Worm (Caenorhabditis elegans) whole organism, L2 larva: ENCODE results near the gene C16C8.12.

Experiments used
- C34F6.9 ChIP-seq: fragments of 150-350 bp; optimal IDR thresholded peaks from 2 replicates; lab custom pipeline; 2014; ENCODE audit warnings: missing biosample characterization, missing genetic modification characterization
- F13H6.1 ChIP-seq: sonication (generic microtip); optimal IDR thresholded peaks from 2 replicates; lab custom pipeline; 2016; ENCODE audit warnings: missing genetic modification characterization, missing compliant biosample characterization
- R02D3.7 ChIP-seq: fragments of 150-350 bp; optimal IDR thresholded peaks from 2 replicates; lab custom pipeline; 2014; ENCODE audit warnings: missing biosample characterization, missing genetic modification characterization
- ZK546.5 ChIP-seq: sonication (generic microtip); optimal IDR thresholded peaks from 2 replicates; lab custom pipeline; 2017; ENCODE audit warnings: missing biosample characterization, missing genetic modification characterization
- alr-1 ChIP-seq: fragments of 150-350 bp; optimal IDR thresholded peaks from 2 replicates; lab custom pipeline; 2014; ENCODE audit warnings: missing biosample characterization, missing genetic modification characterization
- aly-2 ChIP-seq: fragments of 150-350 bp; optimal IDR thresholded peaks from 2 replicates; lab custom pipeline; 2014; ENCODE audit warnings: missing biosample characterization, missing genetic modification characterization
- ama-1 ChIP-seq: fragments of 150-350 bp; optimal IDR thresholded peaks from 2 replicates; lab custom pipeline; 2018; ENCODE audit warnings: inconsistent platforms
- blmp-1 ChIP-seq: sonication (generic microtip); optimal IDR thresholded peaks from 2 replicates; lab custom pipeline; 2017; ENCODE audit warnings: missing genetic modification characterization, mild to moderate bottlenecking, missing compliant biosample characterization, antibody characterized with exemption, moderate library complexity; ENCODE audit not compliant: insufficient read depth
- ceh-16 ChIP-seq: fragments of 150-350 bp; optimal IDR thresholded peaks from 2 replicates; lab custom pipeline; 2014; ENCODE audit warnings: missing biosample characterization, missing genetic modification characterization
- crh-2 ChIP-seq: sonication (generic microtip); optimal IDR thresholded peaks from 2 replicates; lab custom pipeline; 2017; ENCODE audit warnings: missing biosample characterization, missing genetic modification characterization
- fos-1 ChIP-seq: fragments of 150-350 bp; optimal IDR thresholded peaks from 2 replicates; lab custom pipeline; 2014; ENCODE audit warnings: missing biosample characterization, missing genetic modification characterization
- lin-11 ChIP-seq: fragments of 150-350 bp; sonication (generic microtip); optimal IDR thresholded peaks from 2 replicates; lab custom pipeline; 2014; ENCODE audit warnings: missing biosample characterization, missing genetic modification characterization, inconsistent platforms, mixed read lengths
- lin-13 ChIP-seq: fragments of 150-350 bp; optimal IDR thresholded peaks from 2 replicates; lab custom pipeline; 2014; ENCODE audit warnings: missing biosample characterization, missing genetic modification reagents, missing genetic modification characterization
- lin-39 ChIP-seq: fragments of 150-350 bp; optimal IDR thresholded peaks from 2 replicates; lab custom pipeline; 2014; ENCODE audit warnings: missing biosample characterization, missing genetic modification reagents, missing genetic modification characterization
- lsy-2 ChIP-seq, 2 experiments: fragments of 150-350 bp in 1 of 2; sonication (generic microtip) in 1 of 2; optimal IDR thresholded peaks; 2 replicates each; lab custom pipeline; 2014 to 2017; ENCODE audit warnings: missing biosample characterization in 2 of 2, missing genetic modification characterization in 2 of 2
- mbf-1 ChIP-seq: sonication (generic microtip); optimal IDR thresholded peaks from 2 replicates; lab custom pipeline; 2017; ENCODE audit warnings: missing biosample characterization, missing genetic modification characterization
- mdl-1 ChIP-seq, 2 experiments: fragments of 150-350 bp in 1 of 2; sonication (generic microtip) in 1 of 2; optimal IDR thresholded peaks; 2 replicates each; lab custom pipeline; 2017; ENCODE audit warnings: missing biosample characterization in 2 of 2, missing genetic modification characterization in 2 of 2
- nhr-10 ChIP-seq: sonication (generic microtip); optimal IDR thresholded peaks from 2 replicates; lab custom pipeline; 2017; ENCODE audit warnings: missing biosample characterization, missing genetic modification characterization
- nhr-12 ChIP-seq: fragments of 150-350 bp; optimal IDR thresholded peaks from 2 replicates; lab custom pipeline; 2014; ENCODE audit warnings: missing biosample characterization, missing genetic modification characterization
- nhr-129 ChIP-seq: fragments of 150-350 bp; optimal IDR thresholded peaks from 2 replicates; lab custom pipeline; 2014; ENCODE audit warnings: missing biosample characterization, missing genetic modification characterization
- nhr-23 ChIP-seq: fragments of 150-350 bp; optimal IDR thresholded peaks from 2 replicates; lab custom pipeline; 2014; ENCODE audit warnings: missing biosample characterization, missing genetic modification reagents, missing genetic modification characterization
- nhr-237 ChIP-seq: fragments of 150-350 bp; optimal IDR thresholded peaks from 2 replicates; lab custom pipeline; 2014; ENCODE audit warnings: missing biosample characterization, missing genetic modification characterization
- nhr-25 ChIP-seq: fragments of 150-350 bp; sonication (generic microtip); optimal IDR thresholded peaks from 3 replicates; lab custom pipeline; 2014; ENCODE audit warnings: missing biosample characterization, missing genetic modification characterization
- nhr-6 ChIP-seq: fragments of 150-350 bp; optimal IDR thresholded peaks from 2 replicates; lab custom pipeline; 2014; ENCODE audit warnings: missing biosample characterization, missing genetic modification characterization
- nhr-77 ChIP-seq: fragments of 150-350 bp; optimal IDR thresholded peaks from 2 replicates; lab custom pipeline; 2014; ENCODE audit warnings: missing biosample characterization, missing genetic modification characterization
- peb-1 ChIP-seq: fragments of 150-350 bp; optimal IDR thresholded peaks from 2 replicates; lab custom pipeline; 2014; ENCODE audit warnings: missing biosample characterization, missing genetic modification characterization
- sem-4 ChIP-seq: fragments of 150-350 bp; optimal IDR thresholded peaks from 2 replicates; lab custom pipeline; 2014; ENCODE audit warnings: missing biosample characterization, missing genetic modification reagents, missing genetic modification characterization
- skn-1 ChIP-seq: sonication (generic microtip); optimal IDR thresholded peaks from 2 replicates; lab custom pipeline; 2017; ENCODE audit warnings: missing biosample characterization, missing genetic modification characterization
- sma-3 ChIP-seq: sonication (generic microtip); optimal IDR thresholded peaks from 2 replicates; lab custom pipeline; 2016; ENCODE audit warnings: missing genetic modification reagents, missing genetic modification characterization, missing compliant biosample characterization
- snpc-4 ChIP-seq: fragments of 150-350 bp; optimal IDR thresholded peaks from 2 replicates; lab custom pipeline; 2014; ENCODE audit warnings: missing biosample characterization, missing genetic modification characterization
- unc-39 ChIP-seq: fragments of 150-350 bp; optimal IDR thresholded peaks from 2 replicates; lab custom pipeline; 2014; ENCODE audit warnings: missing biosample characterization, missing genetic modification characterization
- unc-55 ChIP-seq: fragments of 150-350 bp; sonication (generic microtip); optimal IDR thresholded peaks from 3 replicates; lab custom pipeline; 2014; ENCODE audit warnings: missing biosample characterization, missing genetic modification reagents, missing genetic modification characterization
- zag-1 ChIP-seq: fragments of 150-350 bp; optimal IDR thresholded peaks from 2 replicates; lab custom pipeline; 2014; ENCODE audit warnings: missing biosample characterization, missing genetic modification characterization
- ztf-1 ChIP-seq: fragments of 200-800 bp; sonication (Bioruptor generic); conservative IDR thresholded peaks from 2 replicates; pipeline ENCODE4 v1.3.6; 2022; ENCODE audit warnings: missing genetic modification characterization, missing compliant biosample characterization
- ztf-4 ChIP-seq: fragments of 150-350 bp; optimal IDR thresholded peaks from 2 replicates; lab custom pipeline; 2014; ENCODE audit warnings: missing biosample characterization, missing genetic modification characterization

The C16C8.12 gene

DNA sequence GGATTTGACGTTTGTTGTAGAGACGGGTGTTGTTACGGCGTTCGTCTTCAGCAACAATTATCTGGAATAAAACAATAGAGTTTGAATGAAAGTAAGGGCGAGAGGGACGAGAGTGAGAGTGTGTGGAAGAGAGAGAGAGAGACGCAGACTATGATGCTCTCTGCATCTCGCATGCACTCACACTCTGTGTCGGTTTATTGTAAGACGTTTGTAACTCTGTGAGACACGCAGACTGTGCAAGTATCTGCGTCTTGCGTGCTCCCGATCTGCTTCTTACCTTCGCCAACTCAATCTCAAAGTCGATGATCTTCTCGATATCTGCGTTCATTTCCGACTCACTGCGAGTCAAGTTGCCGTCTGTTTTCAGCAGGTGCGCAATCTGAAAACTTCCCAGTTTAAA, 29.6 kb upstream of the C16C8.12 start:
- no peak for TF ChIP-seq blmp-1 (tag; lab: Kevin White, UChicago)
- no peak for TF ChIP-seq zag-1 (tag; lab: Kevin White, UChicago)
- no peak for TF ChIP-seq nhr-12
- TF ChIP-seq lin-39: no peak
- no peak for TF ChIP-seq fos-1 (tag; lab: Kevin White, UChicago)
- no peak for TF ChIP-seq crh-2 (tag; lab: Kevin White, UChicago)
- no peak for TF ChIP-seq ceh-16 (tag; lab: Kevin White, UChicago)
- no peak for TF ChIP-seq nhr-6 (tag; lab: Kevin White, UChicago)
- no peak for TF ChIP-seq peb-1 (tag; lab: Kevin White, UChicago)
- TF ChIP-seq aly-2 (tag; lab: Kevin White, UChicago): no peak
- no peak for TF ChIP-seq nhr-237 (tag; lab: Kevin White, UChicago)
- no peak for TF ChIP-seq ZK546.5 (tag; lab: Kevin White, UChicago)
- no peak for TF ChIP-seq sem-4 (tag; lab: Kevin White, UChicago)
- no peak for TF ChIP-seq sma-3 (GFP tag; lab: Kevin White, UChicago)

DNA sequence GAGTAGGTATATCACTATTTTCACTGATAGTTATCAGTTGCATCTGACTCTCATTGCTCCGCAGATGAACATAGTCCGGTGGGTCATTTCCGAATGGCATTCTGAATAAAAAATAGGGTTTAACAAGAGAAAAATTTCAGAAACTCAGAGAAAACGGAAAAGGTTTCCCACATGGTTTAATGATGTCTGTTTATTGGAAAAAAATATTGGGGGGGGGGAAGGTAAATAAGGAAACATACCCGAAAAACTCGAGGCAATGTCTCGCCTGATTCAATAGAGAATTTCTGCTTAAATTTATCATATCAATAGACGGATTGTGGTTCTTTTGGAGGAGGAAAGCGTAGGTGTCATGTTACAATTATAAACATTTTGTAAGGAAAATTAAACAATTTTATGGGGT, 27.1 kb upstream of the C16C8.12 start, which contains the start of gene nep-11:
Gene nep-11 (minus strand): TSS at position 101 of the 400 bp plus-strand sequence.
- TF ChIP-seq nhr-23 (tag; lab: Kevin White, UChicago) (no peak), snpc-4 (tag; lab: Kevin White, UChicago) (no peak)
- TF ChIP-seq, all 48 proteins: peak for 0

DNA sequence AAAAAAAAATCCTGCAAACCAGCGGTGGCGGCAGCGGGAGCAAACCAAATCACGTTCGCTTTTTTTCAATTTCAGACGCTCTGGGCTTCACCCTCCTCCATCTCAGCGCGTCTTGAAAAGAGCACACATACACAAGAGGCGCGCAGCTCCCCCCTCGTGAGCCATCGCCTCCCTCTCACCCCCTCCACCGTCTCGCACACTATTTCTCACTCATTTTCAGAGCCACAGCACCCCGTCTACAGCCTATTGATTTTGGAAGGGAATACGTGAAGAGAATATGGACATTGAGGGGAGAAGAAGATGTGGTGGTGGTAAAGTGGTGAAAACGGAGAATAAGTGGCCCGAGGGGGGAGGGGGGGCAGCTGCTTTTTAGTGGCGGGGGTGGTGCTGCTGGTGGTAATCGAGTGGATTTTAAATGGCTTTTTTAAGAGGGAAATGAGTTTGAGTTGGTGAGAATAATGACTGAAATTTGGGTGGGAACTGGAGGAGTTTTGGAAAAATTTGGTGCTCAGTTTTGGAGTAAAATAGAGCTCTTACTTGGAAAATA, 24.3 kb upstream of the C16C8.12 start:
- TF ChIP-seq unc-39 (tag; lab: Kevin White, UChicago) (no peak), blmp-1 (tag; lab: Kevin White, UChicago) (no peak), nhr-10 (tag; lab: Kevin White, UChicago) (no peak), nhr-25 (tag; lab: Kevin White, UChicago) (no peak), nhr-77 (tag; lab: Kevin White, UChicago) (no peak), alr-1 (no peak), zag-1 (tag; lab: Kevin White, UChicago) (peak; percentile 9), unc-55 (GFP tag; lab: Kevin White, UChicago) (peak; percentile 73), crh-2 (tag; lab: Kevin White, UChicago) (peak; percentile 0), mbf-1 (tag; lab: Kevin White, UChicago) (no peak), C34F6.9 (tag; lab: Kevin White, UChicago) (peak; percentile 56), ztf-4 (tag; lab: Kevin White, UChicago) (no peak), ZK546.5 (tag; lab: Kevin White, UChicago) (no peak), mdl-1 (tag; optimal IDR thresholded peaks at IDR 0.05; lab: Kevin White, UChicago) (peak in 1 of 2 experiments; percentile 51), lin-13 (GFP tag; lab: Kevin White, UChicago) (peak; percentile 17), sma-3 (GFP tag; lab: Kevin White, UChicago) (no peak), skn-1 (tag; lab: Kevin White, UChicago) (no peak), peb-1 (tag; lab: Kevin White, UChicago) (no peak), lin-39 (no peak), nhr-237 (tag; lab: Kevin White, UChicago) (no peak), R02D3.7 (tag; lab: Kevin White, UChicago) (no peak), lin-11 (tag; lab: Kevin White, UChicago) (peak; percentile 66), nhr-23 (tag; lab: Kevin White, UChicago) (no peak), snpc-4 (tag; lab: Kevin White, UChicago) (peak; percentile 12), ama-1 (no peak), F13H6.1 (tag; lab: Kevin White, UChicago) (peak; percentile 1), lsy-2 (tag; optimal IDR thresholded peaks at IDR 0.05; lab: Kevin White, UChicago) (peak in 1 of 2 experiments; percentile 49), nhr-6 (tag; lab: Kevin White, UChicago) (no peak), nhr-129 (tag; lab: Kevin White, UChicago) (peak; percentile 22)

DNA sequence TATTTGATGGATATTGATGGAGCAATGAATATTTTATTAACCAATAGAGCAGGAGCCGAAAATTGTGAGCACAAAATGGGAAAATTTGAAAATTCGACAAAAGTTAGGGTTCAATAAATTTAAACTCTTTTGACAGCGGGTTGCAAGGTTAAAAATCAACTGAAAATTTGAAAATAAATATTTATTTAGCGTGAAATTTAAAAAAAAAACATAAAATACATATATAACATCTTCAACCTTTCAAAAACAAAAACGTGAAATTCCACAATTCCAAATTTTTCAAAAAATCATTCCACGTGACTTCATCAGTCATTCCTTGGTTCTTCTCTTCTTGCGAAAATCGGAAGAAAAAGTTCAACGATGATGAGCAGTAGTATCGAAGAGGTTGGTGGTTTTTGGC, 23.1 kb upstream of the C16C8.12 start, which contains the start of gene C16C8.18:
Gene C16C8.18 (plus strand): TSS at position 301 of the 400 bp plus-strand sequence.
- TF ChIP-seq unc-55 (GFP tag; lab: Kevin White, UChicago): peak; percentile 27
- no peak for TF ChIP-seq ztf-1 (GFP tag; lab: Robert Waterston, UW)
